Worm (Caenorhabditis elegans): Measurements from ENCODE around the gene nhr-130.

DNA sequence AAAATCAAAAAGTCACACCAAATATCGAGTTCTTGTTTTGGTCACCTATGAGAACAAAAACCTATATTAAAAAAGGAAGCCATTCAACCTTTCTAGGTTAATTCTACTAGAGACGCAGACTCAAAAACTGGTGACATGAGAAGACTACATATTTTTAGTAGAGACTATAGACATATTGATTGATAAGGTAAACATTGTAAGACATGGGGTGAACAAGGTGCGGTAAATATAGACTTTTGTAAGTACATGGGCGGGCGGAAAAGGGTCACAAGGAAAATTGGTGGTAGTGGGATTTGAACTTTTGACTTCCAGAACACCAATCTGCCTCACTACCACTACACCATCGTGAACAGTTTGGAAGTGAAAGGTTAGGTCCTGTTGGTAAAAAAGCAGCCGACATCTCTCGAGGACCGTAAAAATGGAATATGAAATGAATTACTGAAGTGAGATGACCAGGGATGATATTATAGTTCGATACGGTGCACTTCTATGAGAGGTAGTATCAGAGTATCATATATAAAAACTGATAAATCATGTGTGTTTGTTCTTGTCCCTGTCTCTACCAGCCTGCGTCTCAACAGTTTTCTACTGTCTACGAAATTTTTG is 1.2 kb upstream of the nhr-130 start, which contains the start of gene nhr-212:
- no peak for TF ChIP-seq xnd-1 (tag; optimal IDR thresholded peaks at IDR 0.05)
- no peak for TF ChIP-seq gei-17 (GFP tag; optimal IDR thresholded peaks at IDR 0.05)
- no peak for TF ChIP-seq ztf-6 (GFP tag; IDR thresholded peaks at IDR 0.05)
- TF ChIP-seq snpc-4 (GFP tag; optimal IDR thresholded peaks at IDR 0.05) = no peak
- TF ChIP-seq snpc-4 (tag; optimal IDR thresholded peaks at IDR 0.05) = peak in 2 of 4 experiments; percentile 53 to 77
- no peak for TF ChIP-seq repo-1 (tag; optimal IDR thresholded peaks at IDR 0.05)
- no peak for TF ChIP-seq madf-10 (tag; optimal IDR thresholded peaks at IDR 0.05)
- no peak for TF ChIP-seq tlf-1 (GFP tag; optimal IDR thresholded peaks at IDR 0.05)
- TF ChIP-seq lin-54 (GFP tag; optimal IDR thresholded peaks at IDR 0.05) = no peak
- no peak for TF ChIP-seq F39B2.1 (GFP tag; IDR thresholded peaks at IDR 0.05)
- no peak for TF ChIP-seq rpc-1 (optimal IDR thresholded peaks at IDR 0.05)
- TF ChIP-seq rpc-1 (tag; optimal IDR thresholded peaks at IDR 0.05) = peak; percentile 17
- no peak for TF ChIP-seq pha-4 (tag; optimal IDR thresholded peaks at IDR 0.05)
- TF ChIP-seq F49E8.2 (tag; optimal IDR thresholded peaks at IDR 0.05; ENCODE audit: insufficient read depth) = no peak
- TF ChIP-seq hlh-26 (GFP tag; conservative IDR thresholded peaks at IDR 0.05) = no peak

Data from whole organism, young adult.